Fruit fly (Drosophila melanogaster): ENCODE measurements around the gene CG7991.

The CG7991 gene

DNA sequence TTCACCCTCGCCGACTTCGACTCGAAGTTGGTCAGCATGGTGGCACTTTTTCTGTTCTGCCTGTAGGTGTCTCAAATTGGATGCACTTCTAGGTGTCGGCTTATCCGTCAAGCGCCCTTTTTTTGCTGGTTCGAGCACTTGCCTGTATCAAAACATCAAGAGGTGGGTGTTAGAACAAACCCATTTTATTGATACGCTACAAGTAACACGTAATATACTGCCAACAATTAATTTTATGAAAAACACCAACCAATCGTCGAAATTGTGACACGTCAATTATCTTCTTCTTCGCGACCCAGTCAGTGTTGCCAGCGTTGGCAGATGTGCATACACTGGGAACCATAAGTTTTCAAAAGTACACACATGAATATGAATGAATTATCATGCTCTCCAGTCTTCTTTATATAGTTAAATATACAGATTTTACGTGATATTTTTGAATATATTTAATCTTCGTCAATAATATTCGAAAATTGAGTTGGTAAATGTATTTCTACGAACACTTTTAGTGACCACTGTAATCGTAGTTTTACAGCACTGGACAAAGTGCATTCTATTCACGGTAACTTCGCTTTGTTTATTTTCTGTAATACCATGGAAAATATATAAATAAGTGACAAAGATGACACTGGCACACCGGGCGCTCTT is 29.5 kb upstream of the CG7991 start, which contains the start of the genes alphaCOP and CG13919 (continued):
- TF ChIP-seq Myc (optimal IDR thresholded peaks at IDR 0.05) (peak; percentile 32), sv (GFP tag; optimal IDR thresholded peaks at IDR 0.05) (peak; percentile 97), usp (GFP tag; optimal IDR thresholded peaks at IDR 0.05) (no peak), sage (GFP tag; optimal IDR thresholded peaks at IDR 0.05) (no peak), Dfd (GFP tag; optimal IDR thresholded peaks at IDR 0.05) (no peak), CrebA (GFP tag; optimal IDR thresholded peaks at IDR 0.05; ENCODE audit: borderline replicate concordance) (no peak), dmrt93B (GFP tag; optimal IDR thresholded peaks at IDR 0.05) (peak; percentile 89), N (GFP tag; optimal IDR thresholded peaks at IDR 0.05) (no peak), jim (GFP tag; optimal IDR thresholded peaks at IDR 0.05) (no peak), tai (GFP tag; optimal IDR thresholded peaks at IDR 0.05) (no peak)

DNA sequence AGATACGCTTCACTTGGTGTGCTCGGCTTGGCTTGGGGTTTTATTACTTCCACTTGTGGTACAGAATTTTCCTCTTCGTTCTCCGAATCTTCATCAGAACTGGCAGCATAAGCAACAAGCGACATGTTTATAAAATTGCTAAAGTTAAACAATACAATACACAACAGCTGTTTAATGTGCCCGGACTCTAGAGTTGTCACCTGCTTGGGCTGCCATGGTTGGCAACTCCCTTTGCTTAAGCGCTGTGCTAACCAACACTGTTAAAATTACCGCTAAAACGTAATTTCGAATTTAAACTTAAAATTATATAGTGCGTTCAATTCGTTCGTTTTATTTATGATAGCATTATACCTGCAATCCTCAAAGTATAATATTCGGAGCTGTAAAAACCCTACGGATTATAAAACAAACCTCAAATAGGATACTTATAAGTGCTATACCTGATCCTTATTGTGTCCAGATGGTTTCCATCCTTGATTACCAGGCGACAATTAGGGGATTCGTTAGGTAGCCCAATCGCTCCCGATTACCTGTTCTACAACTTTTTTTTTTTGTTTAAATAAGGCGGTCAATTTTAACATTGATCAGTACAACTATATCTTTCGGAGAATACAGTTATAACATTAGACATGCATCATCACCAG is 27.1 kb upstream of the CG7991 start, which contains the start of the genes CG17249 and Bro:
TSS of gene CG17249 (minus strand) at position 189 of the 644 bp plus-strand sequence.
TSS of gene Bro (plus strand) at position 594 of the 644 bp plus-strand sequence.
- TF ChIP-seq Myc (optimal IDR thresholded peaks at IDR 0.05) (peak; percentile 51), psq (GFP tag; optimal IDR thresholded peaks at IDR 0.05) (peak; percentile 2), sv (GFP tag; optimal IDR thresholded peaks at IDR 0.05) (peak; percentile 38), Dif (GFP tag; optimal IDR thresholded peaks at IDR 0.05; ENCODE audit: partially characterized antibody) (peak; percentile 25), dl (GFP tag; optimal IDR thresholded peaks at IDR 0.05; ENCODE audit: insufficient read depth in 1 of 2, partially characterized antibody in 2 of 2) (no peak), Dfd (GFP tag; optimal IDR thresholded peaks at IDR 0.05) (no peak), Hr83 (GFP tag; optimal IDR thresholded peaks at IDR 0.05; ENCODE audit: poor library complexity, severe bottlenecking) (peak; percentile 86), foxo (GFP tag; optimal IDR thresholded peaks at IDR 0.05) (peak in 1 of 2 experiments; percentile 44), rgr (GFP tag; optimal IDR thresholded peaks at IDR 0.05) (peak; percentile 67), OdsH (GFP tag; optimal IDR thresholded peaks at IDR 0.05) (peak; percentile 16), Hnf4 (GFP tag; optimal IDR thresholded peaks at IDR 0.05) (peak; percentile 80), ey (GFP tag; optimal IDR thresholded peaks at IDR 0.05) (peak; percentile 37), jim (GFP tag; optimal IDR thresholded peaks at IDR 0.05) (no peak)

DNA sequence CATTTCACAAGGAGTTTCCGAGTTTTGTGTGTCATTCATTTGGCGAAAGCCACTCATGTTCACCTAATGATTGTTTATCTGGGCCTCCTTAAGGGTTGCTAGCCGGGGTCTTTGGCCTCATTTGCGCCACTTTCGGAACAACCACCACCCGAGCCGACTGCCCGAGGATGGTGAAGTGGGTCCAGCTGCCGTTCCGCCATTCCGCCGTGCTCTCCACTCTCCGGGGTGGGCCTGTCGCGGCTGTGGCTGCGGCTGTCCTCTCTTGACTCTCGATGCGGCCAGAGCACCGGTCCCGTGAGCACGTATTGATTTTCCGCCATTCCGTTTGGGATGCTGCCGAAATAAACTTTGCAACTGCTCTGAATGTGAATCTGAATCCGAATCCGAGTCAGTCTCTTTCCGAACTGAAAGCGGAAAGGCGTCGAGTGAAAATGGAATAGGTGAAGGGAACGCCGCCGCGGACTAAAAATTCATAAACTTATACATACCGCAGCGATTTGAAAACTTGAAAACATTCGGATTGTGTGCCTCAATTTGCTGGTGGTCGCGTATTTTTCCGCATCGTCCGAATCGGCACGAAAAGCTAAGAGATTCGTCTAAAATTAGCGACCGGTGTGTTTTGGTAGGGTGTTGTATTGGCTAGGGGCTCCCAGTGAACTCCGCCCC is 25.7 kb upstream of the CG7991 start, which contains the start of gene CG13920:
TSS of gene CG13920 (plus strand) at position 255 of the 666 bp plus-strand sequence.
- no peak for TF ChIP-seq Mio (GFP tag; optimal IDR thresholded peaks at IDR 0.05)
- TF ChIP-seq GATAd (GFP tag; optimal IDR thresholded peaks at IDR 0.05), result no peak
- TF ChIP-seq foxo (GFP tag; optimal IDR thresholded peaks at IDR 0.05), result no peak
- no peak for TF ChIP-seq CrebA (GFP tag; optimal IDR thresholded peaks at IDR 0.05; ENCODE audit: borderline replicate concordance)
- TF ChIP-seq OdsH (GFP tag; optimal IDR thresholded peaks at IDR 0.05), result no peak
- peak; percentile 10 for TF ChIP-seq Dif (GFP tag; optimal IDR thresholded peaks at IDR 0.05; ENCODE audit: partially characterized antibody)

DNA sequence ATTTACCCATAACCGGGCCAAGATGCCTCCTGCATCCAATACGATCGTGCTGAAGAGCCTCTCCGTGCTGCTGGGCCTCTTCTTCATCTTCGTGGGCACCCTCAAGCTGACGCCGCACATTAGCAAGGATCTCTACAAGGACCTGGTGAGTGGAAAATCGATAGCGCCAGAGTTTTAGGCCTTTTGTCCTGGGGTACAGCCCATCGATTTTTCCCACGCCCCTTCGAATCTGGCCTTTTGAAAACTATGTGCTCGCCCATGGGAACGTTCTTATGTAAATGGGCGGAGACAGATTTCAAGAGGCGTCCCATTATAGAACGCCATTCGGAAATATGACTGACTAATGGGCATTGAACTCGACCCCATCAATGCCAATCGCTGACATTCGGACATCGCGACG is 25.1 kb upstream of the CG7991 start:
- TF ChIP-seq dmrt93B (GFP tag; optimal IDR thresholded peaks at IDR 0.05) (no peak), sage (GFP tag; optimal IDR thresholded peaks at IDR 0.05) (no peak), CG9705 (GFP tag; optimal IDR thresholded peaks at IDR 0.05) (no peak)

DNA sequence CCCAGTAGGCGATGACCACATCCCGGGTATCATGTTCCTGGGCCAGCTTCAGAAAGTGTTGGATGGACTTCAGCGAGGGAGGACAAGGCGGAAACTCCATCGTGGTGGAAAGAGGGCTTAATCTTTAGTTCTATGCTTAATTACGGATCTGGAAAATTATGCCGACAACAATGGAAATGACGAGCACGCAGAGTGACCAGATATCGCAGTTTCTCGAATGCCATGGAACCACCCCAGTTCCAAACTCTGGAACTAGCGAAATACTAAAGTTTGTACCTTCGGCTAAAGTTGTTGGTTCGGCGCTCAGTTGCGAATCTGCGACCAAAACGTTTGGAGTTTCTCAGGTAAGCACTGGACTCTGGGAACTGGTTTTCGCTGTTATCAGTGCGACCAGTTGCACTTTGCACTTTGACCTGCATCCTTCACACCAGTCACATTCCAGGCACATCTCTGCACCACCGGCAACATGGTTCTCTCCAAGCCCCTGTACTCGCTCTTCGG is 21.8 kb upstream of the CG7991 start, which contains the start of the genes CG7970 and Vta1:
TSS of gene CG7970 (plus strand) at position 51 of the 501 bp plus-strand sequence.
TSS of gene Vta1 (minus strand) at position 201 of the 501 bp plus-strand sequence.
- no peak for TF ChIP-seq N (GFP tag; optimal IDR thresholded peaks at IDR 0.05)
- TF ChIP-seq Dif (GFP tag; optimal IDR thresholded peaks at IDR 0.05; ENCODE audit: partially characterized antibody), result no peak
- peak; percentile 35 for TF ChIP-seq Hr83 (GFP tag; optimal IDR thresholded peaks at IDR 0.05; ENCODE audit: poor library complexity, severe bottlenecking)
- TF ChIP-seq HLH106 (tag; optimal IDR thresholded peaks at IDR 0.05), result no peak

DNA sequence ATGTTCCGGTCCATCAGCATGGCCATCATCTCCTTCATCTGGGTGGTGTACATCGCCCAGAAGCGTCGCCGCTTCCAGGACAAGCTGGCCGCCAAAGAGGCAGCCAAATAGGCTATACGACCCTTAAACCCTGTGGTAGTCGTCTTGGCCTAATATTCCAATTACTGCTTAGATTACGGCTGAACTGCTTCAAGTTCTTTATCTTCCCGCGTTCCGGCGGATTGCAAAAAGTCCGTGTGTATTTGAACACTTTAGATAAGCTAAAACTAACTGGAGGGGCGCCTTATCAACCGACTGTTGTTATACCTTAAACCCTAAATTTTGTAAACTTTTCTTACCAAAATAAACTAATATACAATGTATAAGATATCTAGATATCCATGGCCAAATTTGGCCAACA is 20.8 kb upstream of the CG7991 start:
- TF ChIP-seq Dif (GFP tag; optimal IDR thresholded peaks at IDR 0.05; ENCODE audit: partially characterized antibody) (no peak), OdsH (GFP tag; optimal IDR thresholded peaks at IDR 0.05) (no peak), Dfd (GFP tag; optimal IDR thresholded peaks at IDR 0.05) (no peak)
